Fruit fly (Drosophila melanogaster) whole organism, embryonic: ENCODE results near the gene RpLP1.
A peak's percentile ranks its signal among the peaks of the same experiment; 100 is the strongest.

Source experiments
- CG10366 ChIP-seq: fragments of 200-800 bp; sonication (Bioruptor generic); IDR thresholded peaks from 2 replicates; pipeline ENCODE4 v1.3.6; 2022; ENCODE audit warnings: missing biosample characterization, missing genetic modification characterization
- CG12299 ChIP-seq: fragments of 200-800 bp; sonication (Bioruptor generic); optimal IDR thresholded peaks from 2 replicates; lab custom pipeline; 2018; ENCODE audit warnings: missing biosample characterization, mild to moderate bottlenecking, missing genetic modification characterization
- CG12659 ChIP-seq: fragments of 200-800 bp; sonication (Bioruptor generic); optimal IDR thresholded peaks from 3 replicates; lab custom pipeline; 2017; ENCODE audit warnings: mild to moderate bottlenecking, missing biosample characterization, missing genetic modification reagents, missing genetic modification characterization
- CG13296 ChIP-seq: fragments of 200-800 bp; sonication (Bioruptor generic); optimal IDR thresholded peaks from 3 replicates; lab custom pipeline; 2018; ENCODE audit warnings: missing biosample characterization, mild to moderate bottlenecking, missing genetic modification characterization
- CG14667 ChIP-seq: fragments of 200-800 bp; sonication (Bioruptor generic); IDR thresholded peaks from 2 replicates; pipeline ENCODE4 v1.3.6; 2022; ENCODE audit warnings: missing biosample characterization, missing genetic modification characterization
- CG14860 ChIP-seq: fragments of 200-800 bp; sonication (Bioruptor generic); IDR thresholded peaks from 3 replicates; pipeline ENCODE4 v1.3.6; 2022; ENCODE audit warnings: missing biosample characterization, missing genetic modification characterization; ENCODE audit not compliant: partially characterized antibody
- CG16779 ChIP-seq: fragments of 200-800 bp; sonication (Bioruptor generic); IDR thresholded peaks from 2 replicates; pipeline ENCODE4 v1.3.6; 2022; ENCODE audit warnings: missing biosample characterization, missing genetic modification characterization
- CG17802 ChIP-seq: fragments of 200-800 bp; sonication (Bioruptor generic); optimal IDR thresholded peaks from 2 replicates; lab custom pipeline; 2018; ENCODE audit warnings: missing biosample characterization, mild to moderate bottlenecking, missing genetic modification characterization, moderate library complexity
- CG2678 ChIP-seq: fragments of 200-800 bp; sonication (Bioruptor generic); optimal IDR thresholded peaks from 3 replicates; lab custom pipeline; 2019; ENCODE audit warnings: missing biosample characterization, mild to moderate bottlenecking, missing genetic modification characterization, moderate library complexity
- CG4360 ChIP-seq: fragments of 200-800 bp; sonication (Bioruptor generic); IDR thresholded peaks from 2 replicates; pipeline ENCODE4 v1.3.6; 2022; ENCODE audit warnings: missing biosample characterization, missing genetic modification characterization
- CG4854 ChIP-seq: fragments of 200-800 bp; sonication (Bioruptor generic); optimal IDR thresholded peaks from 2 replicates; lab custom pipeline; 2016; ENCODE audit warnings: missing biosample characterization, missing genetic modification characterization, inconsistent platforms
- CG6683 ChIP-seq: fragments of 200-800 bp; sonication (Bioruptor generic); optimal IDR thresholded peaks from 2 replicates; lab custom pipeline; 2017; ENCODE audit warnings: missing biosample characterization, mild to moderate bottlenecking, missing genetic modification characterization, missing genetic modification reagents
- CG6791 ChIP-seq: fragments of 200-800 bp; sonication (Bioruptor generic); IDR thresholded peaks from 3 replicates; pipeline ENCODE4 v1.3.6; 2022; ENCODE audit warnings: missing biosample characterization, missing genetic modification characterization; ENCODE audit not compliant: partially characterized antibody
- CG8290 ChIP-seq, 3 experiments: fragments of 200-800 bp; sonication (Bioruptor generic); optimal IDR thresholded peaks; 2 replicates each; lab custom pipeline; 2016 to 2019; ENCODE audit warnings: missing biosample characterization in 3 of 3, missing genetic modification characterization in 3 of 3, mild to moderate bottlenecking in 2 of 3, moderate library complexity in 1 of 3
- CG8478 ChIP-seq: fragments of >200 bp; optimal IDR thresholded peaks from 2 replicates; lab custom pipeline; 2018
- CG8765 ChIP-seq: fragments of 200-800 bp; sonication (Bioruptor generic); IDR thresholded peaks from 2 replicates; pipeline ENCODE4 v1.3.6; 2022; ENCODE audit warnings: missing biosample characterization, missing genetic modification characterization
- CG9797 ChIP-seq: fragments of 200-800 bp; sonication (Bioruptor generic); optimal IDR thresholded peaks from 3 replicates; lab custom pipeline; 2018; ENCODE audit warnings: missing biosample characterization, mild to moderate bottlenecking, missing genetic modification characterization
- CG9932 ChIP-seq: fragments of 200-800 bp; sonication (Bioruptor generic); IDR thresholded peaks from 2 replicates; pipeline ENCODE4 v1.3.6; 2022; ENCODE audit warnings: missing biosample characterization, missing genetic modification characterization
- Chrac-16 ChIP-seq: fragments of 200-800 bp; sonication (Bioruptor generic); optimal IDR thresholded peaks from 3 replicates; lab custom pipeline; 2016; ENCODE audit warnings: missing biosample characterization, missing genetic modification characterization
- CoRest ChIP-seq: fragments of 200-800 bp; sonication (Bioruptor generic); optimal IDR thresholded peaks from 3 replicates; lab custom pipeline; 2018; ENCODE audit warnings: missing biosample characterization, mild to moderate bottlenecking, missing genetic modification characterization, moderate library complexity
- Dbx ChIP-seq: fragments of 200-800 bp; sonication (Bioruptor generic); IDR thresholded peaks from 3 replicates; pipeline ENCODE4 v1.3.6; 2022; ENCODE audit warnings: missing biosample characterization, missing genetic modification characterization
- Dref ChIP-seq: fragments of 200-800 bp; sonication (Bioruptor generic); IDR thresholded peaks from 2 replicates; pipeline ENCODE4 v1.3.6; 2022; ENCODE audit warnings: missing biosample characterization, missing genetic modification characterization
- Fer3 ChIP-seq: fragments of 200-800 bp; sonication (Bioruptor generic); optimal IDR thresholded peaks from 2 replicates; lab custom pipeline; 2018; ENCODE audit warnings: missing biosample characterization, mild to moderate bottlenecking, missing genetic modification characterization, moderate library complexity
- Hr78 ChIP-seq, 2 experiments: fragments of 200-800 bp in 1 of 2; fragments of >200 bp in 1 of 2; sonication (Bioruptor generic) in 1 of 2; optimal IDR thresholded peaks; 2 replicates each; lab custom pipeline; 2017 to 2019; ENCODE audit warnings: missing biosample characterization in 2 of 2, missing genetic modification characterization in 2 of 2, mild to moderate bottlenecking in 1 of 2, moderate library complexity in 1 of 2
- Mad ChIP-seq: fragments of 200-800 bp; sonication (Bioruptor generic); optimal IDR thresholded peaks from 2 replicates; lab custom pipeline; 2016; ENCODE audit warnings: missing biosample characterization, missing genetic modification characterization
- Meics ChIP-seq: fragments of 200-800 bp; sonication (Bioruptor generic); optimal IDR thresholded peaks from 2 replicates; lab custom pipeline; 2017; ENCODE audit warnings: missing biosample characterization, mild to moderate bottlenecking, missing genetic modification characterization
- Opbp ChIP-seq: fragments of 200-800 bp; sonication (Bioruptor generic); IDR thresholded peaks from 3 replicates; pipeline ENCODE4 v1.3.6; 2022; ENCODE audit warnings: missing biosample characterization, missing genetic modification characterization; ENCODE audit not compliant: partially characterized antibody
- Pdp1 ChIP-seq, 2 experiments: fragments of 200-800 bp; sonication (Bioruptor generic); optimal IDR thresholded peaks; 3 replicates each; lab custom pipeline; 2016; ENCODE audit warnings: missing biosample characterization in 2 of 2, missing genetic modification characterization in 2 of 2, mild to moderate bottlenecking in 1 of 2, moderate library complexity in 1 of 2
- Poxn ChIP-seq: fragments of 200-800 bp; sonication (Bioruptor generic); IDR thresholded peaks from 2 replicates; pipeline ENCODE4 v1.3.6; 2022; ENCODE audit warnings: missing biosample characterization, missing genetic modification characterization
- Spps ChIP-seq: fragments of 200-800 bp; sonication (Bioruptor generic); optimal IDR thresholded peaks from 2 replicates; lab custom pipeline; 2018; ENCODE audit warnings: missing biosample characterization, mild to moderate bottlenecking, missing genetic modification characterization
- Tbp ChIP-seq: fragments of >200 bp; optimal IDR thresholded peaks from 2 replicates; lab custom pipeline; 2018; ENCODE audit warnings: missing biosample characterization, missing genetic modification characterization
- Usf ChIP-seq: fragments of 200-800 bp; sonication (Bioruptor generic); optimal IDR thresholded peaks from 2 replicates; lab custom pipeline; 2017; ENCODE audit warnings: missing genotype, missing biosample characterization, missing genetic modification characterization
- cato ChIP-seq: fragments of 200-800 bp; sonication (Bioruptor generic); optimal IDR thresholded peaks from 2 replicates; lab custom pipeline; 2016; ENCODE audit warnings: missing biosample characterization, missing genetic modification characterization, borderline replicate concordance
- chm ChIP-seq: fragments of 200-800 bp; sonication (Bioruptor generic); IDR thresholded peaks from 2 replicates; pipeline ENCODE4 v1.3.6; 2022; ENCODE audit warnings: missing biosample characterization, missing genetic modification characterization
- ftz-f1 ChIP-seq: fragments of 200-800 bp; sonication (Bioruptor generic); optimal IDR thresholded peaks from 2 replicates; lab custom pipeline; 2016; ENCODE audit warnings: missing biosample characterization, missing genetic modification characterization
- fu2 ChIP-seq: fragments of 200-800 bp; sonication (Bioruptor generic); optimal IDR thresholded peaks from 2 replicates; lab custom pipeline; 2016; ENCODE audit warnings: missing biosample characterization, missing genetic modification characterization
- gcm2 ChIP-seq: fragments of 200-800 bp; sonication (Bioruptor generic); optimal IDR thresholded peaks from 2 replicates; lab custom pipeline; 2016; ENCODE audit warnings: missing biosample characterization, missing genetic modification characterization
- ham ChIP-seq: fragments of 200-800 bp; sonication (Bioruptor generic); IDR thresholded peaks from 2 replicates; pipeline ENCODE4 v1.3.6; 2022; ENCODE audit warnings: missing biosample characterization, missing genetic modification characterization
- jing ChIP-seq: fragments of 200-800 bp; sonication (Bioruptor generic); optimal IDR thresholded peaks from 2 replicates; lab custom pipeline; 2018; ENCODE audit warnings: missing biosample characterization, mild to moderate bottlenecking, missing genetic modification characterization
- ken ChIP-seq: fragments of 200-800 bp; sonication (Bioruptor generic); IDR thresholded peaks from 3 replicates; pipeline ENCODE4 v1.3.6; 2022; ENCODE audit warnings: missing biosample characterization, missing genetic modification characterization
- lab ChIP-seq: fragments of 200-800 bp; sonication (Bioruptor generic); optimal IDR thresholded peaks from 3 replicates; lab custom pipeline; 2017; ENCODE audit warnings: missing biosample characterization, missing genetic modification characterization, mild to moderate bottlenecking, moderate library complexity, missing genetic modification reagents
- lola ChIP-seq, 3 experiments: fragments of >200 bp in 2 of 3; fragments of 200-800 bp in 1 of 3; sonication (Bioruptor generic) in 1 of 3; optimal IDR thresholded peaks; 2 replicates each; lab custom pipeline; 2017 to 2019; ENCODE audit warnings: missing biosample characterization in 3 of 3, missing genetic modification characterization in 3 of 3, mild to moderate bottlenecking in 1 of 3, moderate library complexity in 1 of 3
- org-1 ChIP-seq: fragments of 200-800 bp; sonication (Bioruptor generic); optimal IDR thresholded peaks from 2 replicates; lab custom pipeline; 2017; ENCODE audit warnings: missing biosample characterization, missing genetic modification characterization
- pan ChIP-seq, 4 experiments: fragments of >200 bp in 3 of 4; fragments of 200-800 bp in 1 of 4; sonication (Bioruptor generic) in 1 of 4; optimal IDR thresholded peaks in 3 of 4; IDR thresholded peaks in 1 of 4; 2 replicates each; pipeline versions ENCODE4 v1.3.6 to Lab custom; 2017 to 2022; ENCODE audit warnings: missing biosample characterization in 2 of 4, missing genetic modification characterization in 2 of 4, mixed read lengths in 1 of 4
- phol ChIP-seq: fragments of 200-800 bp; sonication (Bioruptor generic); optimal IDR thresholded peaks from 3 replicates; lab custom pipeline; 2018; ENCODE audit warnings: missing biosample characterization, mild to moderate bottlenecking, missing genetic modification characterization, moderate library complexity
- sr ChIP-seq: fragments of 200-800 bp; sonication (Bioruptor generic); IDR thresholded peaks from 3 replicates; pipeline ENCODE4 v1.3.6; 2022; ENCODE audit warnings: missing biosample characterization, missing genetic modification characterization
- usp ChIP-seq: fragments of >200 bp; optimal IDR thresholded peaks from 2 replicates; lab custom pipeline; 2017; ENCODE audit warnings: missing biosample characterization, missing genetic modification characterization

RpLP1 gene

DNA sequence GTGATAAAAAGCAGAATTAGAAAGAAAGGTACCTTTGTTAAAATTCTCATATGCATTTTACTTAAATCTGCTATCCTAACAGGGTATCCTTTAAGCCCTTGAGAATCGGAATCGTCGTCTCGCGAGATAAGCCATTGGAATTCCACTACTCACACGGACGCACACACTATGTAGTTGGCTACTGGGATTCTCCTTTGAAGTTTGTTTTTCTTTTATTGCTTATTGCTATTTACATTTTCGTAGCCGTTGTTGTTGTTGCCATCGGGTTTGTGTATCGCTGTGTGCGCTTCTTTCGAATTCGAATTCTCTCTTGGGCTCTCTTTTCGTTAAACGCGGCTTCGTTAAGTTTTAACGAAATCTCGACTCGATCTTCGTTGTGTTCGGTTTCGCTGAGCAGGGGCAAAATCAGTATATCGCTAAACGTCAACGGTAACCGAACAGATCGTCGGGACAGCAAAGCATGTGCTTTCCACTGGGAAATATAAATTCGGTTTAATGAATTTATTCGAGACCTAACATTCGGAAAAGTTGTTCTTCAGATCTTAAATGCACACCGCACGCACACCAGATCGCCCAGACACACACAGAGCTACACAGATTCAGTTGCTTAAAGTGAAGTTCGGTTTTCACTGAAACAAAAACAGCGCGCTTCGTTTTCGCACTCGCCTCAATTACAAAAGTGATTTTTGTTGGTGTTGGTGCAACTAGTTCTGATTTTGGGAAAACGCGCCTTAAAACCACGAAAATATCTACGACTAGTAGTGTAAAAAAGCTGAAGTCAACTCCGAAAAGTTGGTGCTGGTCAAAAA lies 11.3 kb downstream of the RpLP1 start, which contains the start of gene ex (continued):
- TF ChIP-seq Fer3: peak; percentile 54
- no peak for TF ChIP-seq usp
- TF ChIP-seq CG9932 (GFP tag; lab: Robert Waterston, UW): no peak
- TF ChIP-seq org-1: peak; percentile 31
- TF ChIP-seq Pdp1 (GFP tag; optimal IDR thresholded peaks at IDR 0.05; lab: Kevin White, UChicago): peak in 1 of 2 experiments; percentile 23
- TF ChIP-seq ken (GFP tag; lab: Robert Waterston, UW): 0 out of 3 replicates have a peak, but pooled peaks have one; percentile 44
- peak; percentile 33 for TF ChIP-seq CG6683
- TF ChIP-seq Mad (GFP tag; lab: Kevin White, UChicago): peak; percentile 19
- TF ChIP-seq CG14860 (GFP tag; lab: Robert Waterston, UW): no peak
- peak; percentile 65 for TF ChIP-seq CG12299
- no peak for TF ChIP-seq fu2 (GFP tag; lab: Kevin White, UChicago)
- TF ChIP-seq Meics (GFP tag; lab: Kevin White, UChicago): peak; percentile 72
- TF ChIP-seq CoRest: peak; percentile 41
- TF ChIP-seq chm (GFP tag; lab: Robert Waterston, UW): peak; percentile 68
- TF ChIP-seq CG17802 (tag; lab: Kevin White, UChicago): no peak
- TF ChIP-seq ham: no peak
- no peak for TF ChIP-seq jing (GFP tag; lab: Kevin White, UChicago)
- no peak for TF ChIP-seq Dref (GFP tag; lab: Robert Waterston, UW)
- TF ChIP-seq CG13296 (GFP tag; lab: Kevin White, UChicago): peak; percentile 89
- TF ChIP-seq Usf (GFP tag; lab: Kevin White, UChicago): no peak
- TF ChIP-seq phol (tag; lab: Kevin White, UChicago): no peak
- no peak for TF ChIP-seq CG10366 (GFP tag; lab: Robert Waterston, UW)
- no peak for TF ChIP-seq Poxn (GFP tag; lab: Robert Waterston, UW)
- 0 out of 3 replicates have a peak, but pooled peaks have one; percentile 33 for TF ChIP-seq Opbp
- TF ChIP-seq pan (optimal IDR thresholded peaks at IDR 0.05; lab: Kevin White, UChicago): no peak
- peak in 1 of 2 experiments; percentile 61 for TF ChIP-seq pan (GFP tag; optimal IDR thresholded peaks at IDR 0.05 in 1 of 2, IDR thresholded peaks at IDR 0.05 in 1 of 2)
- TF ChIP-seq CG14667: no peak
- no peak for TF ChIP-seq ftz-f1 (GFP tag; lab: Kevin White, UChicago)
- no peak for TF ChIP-seq lola (GFP tag; optimal IDR thresholded peaks at IDR 0.05; lab: Kevin White, UChicago)
- TF ChIP-seq lab: peak; percentile 84
- TF ChIP-seq CG4360 (GFP tag; lab: Robert Waterston, UW): peak; percentile 98
- TF ChIP-seq CG8478 (lab: Kevin White, UChicago): no peak
- TF ChIP-seq Spps: peak; percentile 9
- TF ChIP-seq CG12659: peak; percentile 57
- TF ChIP-seq CG9797: no peak
- TF ChIP-seq Chrac-16: no peak
- peak; percentile 51; the same call in 1 of the 3 replicates for TF ChIP-seq Dbx
- peak; percentile 31 for TF ChIP-seq CG4854 (GFP tag; lab: Kevin White, UChicago)
- TF ChIP-seq CG2678: peak; percentile 76
- TF ChIP-seq CG8290 (GFP tag; optimal IDR thresholded peaks at IDR 0.05; lab: Kevin White, UChicago): peak; percentile 17
- TF ChIP-seq CG8290 (tag; optimal IDR thresholded peaks at IDR 0.05; lab: Kevin White, UChicago): peak in 1 of 2 experiments; percentile 57
- no peak for TF ChIP-seq CG8765 (GFP tag; lab: Robert Waterston, UW)
- TF ChIP-seq CG6791 (GFP tag; lab: Robert Waterston, UW): no peak
- TF ChIP-seq Hr78 (GFP tag; optimal IDR thresholded peaks at IDR 0.05; lab: Kevin White, UChicago): no peak
- no peak for TF ChIP-seq cato (GFP tag; lab: Kevin White, UChicago)
- TF ChIP-seq sr (GFP tag; lab: Robert Waterston, UW): 0 out of 3 replicates have a peak, but pooled peaks have one; percentile 21
- no peak for TF ChIP-seq gcm2 (GFP tag; lab: Kevin White, UChicago)
- no peak for TF ChIP-seq Tbp
- no peak for TF ChIP-seq CG16779 (GFP tag; lab: Robert Waterston, UW)
